Worm (Caenorhabditis elegans) whole organism, late embryonic: ENCODE results near the gene scl-21.

Experiments
- C08G9.2 ChIP-seq: sonication (generic microtip); optimal IDR thresholded peaks from 2 replicates; lab custom pipeline; 2016; ENCODE audit warnings: mild to moderate bottlenecking, missing genetic modification characterization, moderate library complexity, missing compliant biosample characterization
- K02D7.2 ChIP-seq: sonication (generic microtip); optimal IDR thresholded peaks from 2 replicates; lab custom pipeline; 2017; ENCODE audit warnings: mild to moderate bottlenecking, missing genetic modification characterization, missing compliant biosample characterization
- K09A11.1 ChIP-seq: sonication (generic microtip); optimal IDR thresholded peaks from 2 replicates; lab custom pipeline; 2017; ENCODE audit warnings: antibody characterized with exemption, mild to moderate bottlenecking, missing genetic modification characterization, missing compliant biosample characterization; ENCODE audit not compliant: insufficient read depth
- Y22D7AL.16 ChIP-seq: sonication (generic microtip); optimal IDR thresholded peaks from 2 replicates; lab custom pipeline; 2016; ENCODE audit warnings: missing genetic modification characterization, missing compliant biosample characterization
- ahr-1 ChIP-seq: sonication (generic microtip); optimal IDR thresholded peaks from 2 replicates; lab custom pipeline; 2016; ENCODE audit warnings: missing genetic modification characterization, missing compliant biosample characterization
- ama-1 ChIP-seq: fragments of 150-350 bp; optimal IDR thresholded peaks from 2 replicates; lab custom pipeline; 2014
- ceh-14 ChIP-seq: sonication (generic microtip); optimal IDR thresholded peaks from 2 replicates; lab custom pipeline; 2016; ENCODE audit warnings: missing genotype, missing genetic modification characterization, missing compliant biosample characterization
- ceh-19 ChIP-seq: fragments of 200-800 bp; sonication (Bioruptor generic); optimal IDR thresholded peaks from 2 replicates; lab custom pipeline; 2018; ENCODE audit warnings: mild to moderate bottlenecking, missing genetic modification characterization, missing compliant biosample characterization
- ceh-2 ChIP-seq: sonication (generic microtip); optimal IDR thresholded peaks from 2 replicates; lab custom pipeline; 2016; ENCODE audit warnings: missing genotype, missing genetic modification characterization, missing compliant biosample characterization
- ceh-22 ChIP-seq: sonication (generic microtip); optimal IDR thresholded peaks from 2 replicates; lab custom pipeline; 2017; ENCODE audit warnings: missing biosample characterization, missing genetic modification characterization
- ceh-30 ChIP-seq: fragments of 150-350 bp; optimal IDR thresholded peaks from 2 replicates; lab custom pipeline; 2014; ENCODE audit warnings: missing biosample characterization, missing genetic modification characterization
- ceh-34 ChIP-seq: sonication (generic microtip); optimal IDR thresholded peaks from 2 replicates; lab custom pipeline; 2016; ENCODE audit warnings: mild to moderate bottlenecking, missing genetic modification characterization, missing compliant biosample characterization
- ceh-45 ChIP-seq: fragments of 200-800 bp; sonication (Bioruptor generic); IDR thresholded peaks from 2 replicates; pipeline ENCODE4 v1.3.6; 2022; ENCODE audit warnings: missing genetic modification reagents, missing genetic modification characterization, missing compliant biosample characterization
- ceh-48 ChIP-seq: sonication (generic microtip); optimal IDR thresholded peaks from 2 replicates; lab custom pipeline; 2016; ENCODE audit warnings: missing genetic modification characterization, inconsistent platforms, missing compliant biosample characterization
- dve-1 ChIP-seq: sonication (generic microtip); optimal IDR thresholded peaks from 2 replicates; lab custom pipeline; 2017; ENCODE audit warnings: antibody characterized with exemption, mild to moderate bottlenecking, missing genetic modification characterization, missing compliant biosample characterization
- elt-2 ChIP-seq: sonication (generic microtip); optimal IDR thresholded peaks from 2 replicates; lab custom pipeline; 2016; ENCODE audit warnings: missing genetic modification reagents, missing genetic modification characterization, missing compliant biosample characterization
- elt-4 ChIP-seq: sonication (generic microtip); optimal IDR thresholded peaks from 2 replicates; lab custom pipeline; 2016; ENCODE audit warnings: missing genetic modification characterization, missing compliant biosample characterization
- fkh-6 ChIP-seq: sonication (generic microtip); optimal IDR thresholded peaks from 2 replicates; lab custom pipeline; 2016; ENCODE audit warnings: missing genetic modification characterization, missing compliant biosample characterization
- hlh-15 ChIP-seq: sonication (generic microtip); optimal IDR thresholded peaks from 2 replicates; lab custom pipeline; 2016; ENCODE audit warnings: missing genetic modification characterization, missing compliant biosample characterization
- hlh-30 ChIP-seq: sonication (generic microtip); optimal IDR thresholded peaks from 2 replicates; lab custom pipeline; 2017; ENCODE audit warnings: antibody characterized with exemption, missing genetic modification characterization, missing compliant biosample characterization; ENCODE audit not compliant: insufficient read depth
- lim-6 ChIP-seq: sonication (generic microtip); optimal IDR thresholded peaks from 2 replicates; lab custom pipeline; 2016; ENCODE audit warnings: missing genetic modification characterization, missing compliant biosample characterization
- lin-11 ChIP-seq: fragments of 200-800 bp; sonication (Bioruptor generic); optimal IDR thresholded peaks from 2 replicates; lab custom pipeline; 2018; ENCODE audit warnings: mild to moderate bottlenecking, missing genetic modification characterization, missing compliant biosample characterization
- madf-2 ChIP-seq: sonication (generic microtip); optimal IDR thresholded peaks from 2 replicates; lab custom pipeline; 2017; ENCODE audit warnings: missing genetic modification characterization, missing compliant biosample characterization
- mec-3 ChIP-seq: sonication (generic microtip); optimal IDR thresholded peaks from 2 replicates; lab custom pipeline; 2016; ENCODE audit warnings: borderline replicate concordance, missing genetic modification characterization, missing compliant biosample characterization
- nhr-11 ChIP-seq: fragments of 150-350 bp; optimal IDR thresholded peaks from 2 replicates; lab custom pipeline; 2014; ENCODE audit warnings: missing biosample characterization, missing genetic modification characterization
- odd-2 ChIP-seq: sonication (generic microtip); optimal IDR thresholded peaks from 2 replicates; lab custom pipeline; 2017; ENCODE audit warnings: antibody characterized with exemption, mild to moderate bottlenecking, missing genetic modification characterization, missing compliant biosample characterization
- pag-3 ChIP-seq: sonication (generic microtip); optimal IDR thresholded peaks from 2 replicates; lab custom pipeline; 2016; ENCODE audit warnings: missing compliant biosample characterization, missing genetic modification characterization, borderline replicate concordance
- pax-1 ChIP-seq: fragments of 150-350 bp; optimal IDR thresholded peaks from 2 replicates; lab custom pipeline; 2014; ENCODE audit warnings: missing biosample characterization, missing genetic modification characterization
- pha-2 ChIP-seq: sonication (generic microtip); optimal IDR thresholded peaks from 2 replicates; lab custom pipeline; 2017; ENCODE audit warnings: mild to moderate bottlenecking, missing genetic modification characterization, missing compliant biosample characterization
- pros-1 ChIP-seq: fragments of 150-350 bp; optimal IDR thresholded peaks from 2 replicates; lab custom pipeline; 2014; ENCODE audit warnings: missing biosample characterization, missing genetic modification reagents, missing genetic modification characterization
- sdc-2 ChIP-seq: sonication (generic microtip); optimal IDR thresholded peaks from 2 replicates; lab custom pipeline; 2016; ENCODE audit warnings: missing genotype, missing genetic modification characterization, missing compliant biosample characterization
- sox-2 ChIP-seq: fragments of 200-800 bp; sonication (Bioruptor generic); IDR thresholded peaks from 2 replicates; pipeline ENCODE4 v1.3.6; 2022; ENCODE audit warnings: missing genetic modification reagents, missing genetic modification characterization, missing compliant biosample characterization
- sox-4 ChIP-seq: sonication (generic microtip); optimal IDR thresholded peaks from 2 replicates; lab custom pipeline; 2017; ENCODE audit warnings: mild to moderate bottlenecking, missing genetic modification characterization, inconsistent platforms, missing compliant biosample characterization
- unc-42 ChIP-seq: sonication (generic microtip); optimal IDR thresholded peaks from 2 replicates; lab custom pipeline; 2016; ENCODE audit warnings: missing genotype, missing genetic modification characterization, missing compliant biosample characterization
- unc-55 ChIP-seq: sonication (generic microtip); optimal IDR thresholded peaks from 2 replicates; lab custom pipeline; 2017; ENCODE audit warnings: missing biosample characterization, missing genetic modification reagents, missing genetic modification characterization
- ztf-16 ChIP-seq: sonication (generic microtip); optimal IDR thresholded peaks from 2 replicates; lab custom pipeline; 2017; ENCODE audit warnings: missing genetic modification characterization, missing compliant biosample characterization

The scl-21 gene

ce11 chrV:19467574-19467973 is 27.9 kb downstream of the scl-21 start, which contains the start of gene Y43F8B.23:
TSS of gene Y43F8B.23 (minus strand) at chrV:19467648.
- TF ChIP-seq ceh-45 (GFP tag; lab: Robert Waterston, UW) (no peak), mec-3 (tag; lab: Kevin White, UChicago) (no peak), ceh-48 (tag; lab: Kevin White, UChicago) (no peak), sox-2 (no peak), elt-4 (no peak), ceh-14 (tag; lab: Kevin White, UChicago) (no peak), Y22D7AL.16 (tag; lab: Kevin White, UChicago) (no peak), pros-1 (tag; lab: Kevin White, UChicago) (no peak), ztf-16 (no peak), hlh-15 (tag; lab: Kevin White, UChicago) (no peak), ceh-22 (tag; lab: Kevin White, UChicago) (no peak), ceh-19 (GFP tag; lab: Kevin White, UChicago) (no peak), fkh-6 (no peak), dve-1 (tag; lab: Kevin White, UChicago) (no peak), unc-55 (GFP tag; lab: Kevin White, UChicago) (no peak), sdc-2 (tag; lab: Kevin White, UChicago) (no peak), lin-11 (tag; lab: Kevin White, UChicago) (no peak), C08G9.2 (tag; lab: Kevin White, UChicago) (no peak), ama-1 (lab: Kevin White, UChicago) (no peak), unc-42 (no peak)

DNA sequence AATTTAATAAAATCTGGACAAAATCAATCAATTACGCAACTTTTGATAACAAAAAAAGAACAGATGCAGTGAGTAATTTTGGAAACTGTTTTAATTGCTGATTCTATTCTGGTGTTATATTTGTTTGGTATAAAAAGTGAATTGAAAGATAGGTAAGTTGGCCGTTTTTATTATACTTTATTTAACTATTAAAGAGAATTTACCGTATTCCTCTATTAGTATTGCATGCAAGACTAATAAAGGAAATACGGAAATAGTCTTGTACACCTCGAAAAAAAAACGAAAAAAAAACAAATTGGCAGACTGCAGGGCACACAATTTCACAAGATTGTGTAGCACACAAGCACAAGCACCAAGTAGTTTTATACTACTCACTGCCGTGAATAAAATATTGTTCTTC is 32.9 kb downstream of the scl-21 start, which contains the start of gene Y43F8B.25:
Gene Y43F8B.25, plus strand, starts transcription at position 301 of the 400 bp plus-strand sequence.
- TF ChIP-seq elt-4 (no peak), ceh-2 (tag; lab: Kevin White, UChicago) (no peak), pax-1 (tag; lab: Kevin White, UChicago) (no peak), ahr-1 (tag; lab: Kevin White, UChicago) (no peak), ceh-19 (GFP tag; lab: Kevin White, UChicago) (no peak), pag-3 (tag; lab: Kevin White, UChicago) (no peak), nhr-11 (tag; lab: Kevin White, UChicago) (no peak), sox-4 (no peak), ceh-48 (tag; lab: Kevin White, UChicago) (no peak), mec-3 (tag; lab: Kevin White, UChicago) (no peak), pros-1 (tag; lab: Kevin White, UChicago) (no peak), hlh-30 (no peak)

DNA sequence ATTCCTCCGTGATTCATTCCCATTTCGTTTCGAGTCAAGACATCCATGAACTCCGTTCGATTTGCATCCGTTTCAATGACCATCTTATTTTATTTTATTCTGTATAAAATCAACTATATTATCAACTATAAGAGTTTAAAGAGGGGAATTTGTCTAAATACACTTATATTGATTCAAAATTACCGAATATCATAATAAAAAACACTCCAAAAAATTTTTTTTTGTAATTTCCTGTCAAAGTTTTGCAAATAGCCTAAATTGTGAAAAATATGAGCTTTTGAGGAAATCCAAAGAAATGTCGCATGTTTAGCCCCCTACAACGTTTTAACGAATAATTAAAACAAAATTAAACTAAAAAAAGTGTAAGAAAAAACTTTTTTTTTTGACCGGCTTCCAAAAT is 33.5 kb downstream of the scl-21 start, which contains the start of gene Y43F8B.15:
Gene Y43F8B.15, minus strand, starts transcription at position 101 of the 400 bp plus-strand sequence.
- TF ChIP-seq K09A11.1 (tag; lab: Kevin White, UChicago): no peak
- no peak for TF ChIP-seq K02D7.2 (tag; lab: Kevin White, UChicago)
- no peak for TF ChIP-seq odd-2 (tag; lab: Kevin White, UChicago)
- no peak for TF ChIP-seq lin-11 (tag; lab: Kevin White, UChicago)
- no peak for TF ChIP-seq elt-2 (tag; lab: Kevin White, UChicago)
- no peak for TF ChIP-seq lim-6 (tag; lab: Kevin White, UChicago)
- no peak for TF ChIP-seq pha-2 (tag; lab: Kevin White, UChicago)
- no peak for TF ChIP-seq ceh-34 (tag; lab: Kevin White, UChicago)
- no peak for TF ChIP-seq madf-2 (tag; lab: Kevin White, UChicago)

DNA sequence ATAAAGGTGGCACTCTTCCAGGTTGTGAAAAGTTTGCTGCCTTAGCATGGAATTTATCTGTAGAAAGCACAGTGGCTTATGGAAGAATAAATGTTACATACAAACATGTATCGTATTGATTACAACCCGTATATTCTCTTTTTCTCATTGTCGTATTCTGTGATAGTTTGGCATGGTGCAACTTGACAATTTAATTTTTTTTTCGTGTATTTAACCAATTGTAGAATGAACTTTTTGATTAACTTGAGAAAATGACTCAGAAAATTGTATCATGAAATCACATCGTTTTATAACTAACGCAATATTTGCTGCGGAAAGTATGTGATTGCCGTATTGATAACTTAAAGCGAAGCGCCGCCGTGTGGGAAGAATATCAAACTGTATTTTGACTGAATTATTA is 38.4 kb downstream of the scl-21 start, which contains the start of gene Y43F8B.24:
Gene Y43F8B.24, plus strand, starts transcription at position 301 of the 400 bp plus-strand sequence.
- no peak for TF ChIP-seq ceh-30 (tag; lab: Kevin White, UChicago)
